Worm (Caenorhabditis elegans) whole organism, midembryonic: ENCODE results near the gene gst-15.

Experiments
- cog-1 ChIP-seq: sonication (generic microtip); optimal IDR thresholded peaks from 2 replicates; lab custom pipeline; 2016; ENCODE audit warnings: missing genetic modification characterization, missing compliant biosample characterization
- klf-2 ChIP-seq: fragments of 200-800 bp; sonication (Bioruptor generic); conservative IDR thresholded peaks from 2 replicates; pipeline ENCODE4 v1.3.6; 2022; ENCODE audit warnings: missing genetic modification reagents, missing genetic modification characterization, missing compliant biosample characterization
- tab-1 ChIP-seq: fragments of 200-800 bp; sonication (Bioruptor generic); IDR thresholded peaks from 2 replicates; pipeline ENCODE4 v1.3.6; 2022; ENCODE audit warnings: missing genetic modification characterization, missing compliant biosample characterization
- ztf-23 ChIP-seq: fragments of 200-800 bp; sonication (Bioruptor generic); IDR thresholded peaks from 2 replicates; pipeline ENCODE4 v1.3.6; 2022; ENCODE audit warnings: missing genetic modification reagents, missing genetic modification characterization, missing compliant biosample characterization
- ztf-29 ChIP-seq: fragments of 200-800 bp; sonication (Bioruptor generic); IDR thresholded peaks from 2 replicates; pipeline ENCODE4 v1.3.6; 2022; ENCODE audit warnings: missing genetic modification reagents, missing genetic modification characterization, missing compliant biosample characterization

DNA sequence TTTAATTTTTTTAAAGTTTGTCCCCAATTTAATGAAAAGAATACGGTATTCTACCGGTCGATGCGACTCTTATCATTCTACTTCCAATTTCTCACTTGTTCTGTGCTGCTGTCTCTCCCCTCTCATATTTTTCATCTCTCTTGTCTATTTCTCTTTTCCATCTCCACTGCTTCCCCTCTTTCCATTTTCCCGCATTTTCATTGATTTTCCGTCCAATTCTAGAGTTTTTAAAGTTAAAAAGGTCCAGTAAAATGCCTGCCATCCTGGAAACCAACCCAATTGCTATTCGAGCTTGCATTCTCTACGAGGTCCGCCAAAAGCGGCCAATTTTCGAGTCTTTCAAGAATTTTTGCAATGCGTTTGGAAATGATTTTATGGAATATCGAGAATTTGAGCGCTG, 28.3 kb upstream of the gst-15 start, which contains the start of gene fbxa-167:
- TF ChIP-seq cog-1 (tag; lab: Kevin White, UChicago) (no peak), tab-1 (GFP tag; lab: Robert Waterston, UW) (no peak), ztf-23 (GFP tag; lab: Robert Waterston, UW) (no peak), klf-2 (GFP tag; lab: Robert Waterston, UW) (no peak), ztf-29 (GFP tag; lab: Robert Waterston, UW) (no peak)
